Worm (Caenorhabditis elegans) whole organism, mixed stage, embryonic: ENCODE data around the gene T04A8.8.

Experiments used
- mls-2 ChIP-seq: sonication (generic microtip); optimal IDR thresholded peaks from 2 replicates; lab custom pipeline; 2016; ENCODE audit warnings: mild to moderate bottlenecking, missing genetic modification characterization, moderate library complexity, missing compliant biosample characterization
- nhr-28 ChIP-seq: fragments of 150-350 bp; optimal IDR thresholded peaks from 2 replicates; lab custom pipeline; 2014; ENCODE audit warnings: missing biosample characterization, missing genetic modification characterization
- tbx-8 ChIP-seq: fragments of 200-800 bp; sonication (Bioruptor generic); optimal IDR thresholded peaks from 2 replicates; lab custom pipeline; 2018; ENCODE audit warnings: mild to moderate bottlenecking, missing genetic modification characterization, moderate library complexity, missing compliant biosample characterization
- ztf-11 ChIP-seq: fragments of 150-350 bp; optimal IDR thresholded peaks from 2 replicates; lab custom pipeline; 2014; ENCODE audit warnings: missing biosample characterization, missing genetic modification characterization

DNA sequence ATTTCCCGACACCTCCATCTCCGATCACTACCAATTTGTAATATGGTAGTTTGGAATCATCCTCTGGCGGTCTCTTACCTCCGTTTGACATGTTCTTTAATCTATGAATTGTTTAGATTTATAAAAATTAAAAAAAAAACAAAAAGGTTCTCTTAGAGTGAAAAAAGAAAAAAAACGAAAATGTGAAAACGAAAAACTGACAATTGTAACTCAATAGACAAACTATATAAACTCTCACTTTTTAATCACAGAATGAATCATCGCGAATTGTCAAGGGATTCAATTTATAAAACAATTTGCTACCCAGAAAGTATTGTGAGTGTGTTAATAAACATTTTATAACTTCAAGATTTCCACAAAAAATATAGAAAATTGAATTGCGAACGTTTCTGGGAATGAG, 46.2 kb downstream of the T04A8.8 start, which contains the start of gene ras-2:
- TF ChIP-seq ztf-11 (tag; lab: Kevin White, UChicago): no peak
- TF ChIP-seq tbx-8: no peak
- TF ChIP-seq mls-2: no peak
- no peak for TF ChIP-seq nhr-28
